Worm (Caenorhabditis elegans) whole organism, L1 larva: ENCODE results near the gene plr-1.

Experiments used
- C16A3.4 ChIP-seq: fragments of 150-350 bp; optimal IDR thresholded peaks from 2 replicates; lab custom pipeline; 2014; ENCODE audit warnings: missing biosample characterization, missing genetic modification characterization
- Y116A8C.19 ChIP-seq: sonication (generic microtip); optimal IDR thresholded peaks from 2 replicates; lab custom pipeline; 2016; ENCODE audit warnings: missing compliant biosample characterization, missing genetic modification characterization, borderline replicate concordance
- alr-1 ChIP-seq: fragments of 200-800 bp; sonication (Bioruptor generic); optimal IDR thresholded peaks from 2 replicates; lab custom pipeline; 2018; ENCODE audit warnings: borderline replicate concordance, mild to moderate bottlenecking, missing genetic modification characterization, missing compliant biosample characterization
- aly-2 ChIP-seq: fragments of 150-350 bp; optimal IDR thresholded peaks from 2 replicates; lab custom pipeline; 2014; ENCODE audit warnings: missing biosample characterization, missing genetic modification characterization
- blmp-1 ChIP-seq: fragments of 150-350 bp; optimal IDR thresholded peaks from 2 replicates; lab custom pipeline; 2014; ENCODE audit warnings: missing biosample characterization, missing genetic modification characterization
- ceh-63 ChIP-seq: fragments of 200-800 bp; sonication (Bioruptor generic); optimal IDR thresholded peaks from 2 replicates; lab custom pipeline; 2018; ENCODE audit warnings: mild to moderate bottlenecking, missing genetic modification characterization, missing compliant biosample characterization
- ceh-8 ChIP-seq: fragments of 200-800 bp; sonication (Bioruptor generic); optimal IDR thresholded peaks from 2 replicates; lab custom pipeline; 2018; ENCODE audit warnings: mild to moderate bottlenecking, missing genetic modification characterization, moderate library complexity, missing compliant biosample characterization
- ceh-82 ChIP-seq, 3 experiments: fragments of 150-350 bp in 1 of 3; sonication (generic microtip) in 2 of 3; optimal IDR thresholded peaks; 2 replicates each; lab custom pipeline; 2014 to 2017; ENCODE audit warnings: missing biosample characterization in 3 of 3, missing genetic modification characterization in 3 of 3
- dsc-1 ChIP-seq: sonication (generic microtip); optimal IDR thresholded peaks from 2 replicates; lab custom pipeline; 2016; ENCODE audit warnings: mild to moderate bottlenecking, missing genetic modification characterization, missing compliant biosample characterization
- efl-1 ChIP-seq, 4 experiments: fragments of 150-350 bp; optimal IDR thresholded peaks in 3 of 4; peaks in 1 of 4; 1 replicate in 1 of 4; 2 replicates in 3 of 4; lab custom pipeline; 2014; ENCODE audit warnings: missing biosample characterization in 2 of 4, missing genetic modification characterization in 2 of 4, missing genetic modification reagents in 2 of 4
- egl-13 ChIP-seq: sonication (generic microtip); optimal IDR thresholded peaks from 2 replicates; lab custom pipeline; 2016; ENCODE audit warnings: missing genotype, missing genetic modification reagents, missing genetic modification characterization, missing compliant biosample characterization
- egl-27 ChIP-seq, 2 experiments: fragments of 150-350 bp in 1 of 2; sonication (generic microtip); optimal IDR thresholded peaks; 3 replicates each; lab custom pipeline; 2017 to 2018; ENCODE audit warnings: missing biosample characterization in 2 of 2, missing genetic modification characterization in 2 of 2, missing genetic modification reagents in 2 of 2
- elt-3 ChIP-seq, 6 experiments: fragments of 150-350 bp in 1 of 6; sonication (generic microtip); optimal IDR thresholded peaks; 2 replicates each; lab custom pipeline; 2017 to 2018; ENCODE audit warnings: missing biosample characterization in 6 of 6, missing genetic modification characterization in 6 of 6, inconsistent platforms in 1 of 6
- fkh-10 ChIP-seq: sonication (generic microtip); optimal IDR thresholded peaks from 2 replicates; lab custom pipeline; 2017; ENCODE audit warnings: missing biosample characterization, missing genetic modification reagents, missing genetic modification characterization
- hlh-17 ChIP-seq: fragments of 200-800 bp; sonication (Bioruptor generic); optimal IDR thresholded peaks from 2 replicates; lab custom pipeline; 2018; ENCODE audit warnings: missing genetic modification characterization, mild to moderate bottlenecking, missing compliant biosample characterization, moderate library complexity, borderline replicate concordance
- isw-1 ChIP-seq: fragments of 200-800 bp; sonication (Bioruptor generic); IDR thresholded peaks from 2 replicates; pipeline ENCODE4 v1.3.6; 2022; ENCODE audit warnings: missing genetic modification characterization, missing compliant biosample characterization
- lin-14 ChIP-seq: fragments of 200-800 bp; sonication (Bioruptor generic); optimal IDR thresholded peaks from 2 replicates; lab custom pipeline; 2018; ENCODE audit warnings: mild to moderate bottlenecking, missing genetic modification characterization, moderate library complexity, missing compliant biosample characterization
- lin-15B ChIP-seq: fragments of 150-350 bp; sonication (generic microtip); optimal IDR thresholded peaks from 3 replicates; lab custom pipeline; 2014; ENCODE audit warnings: missing biosample characterization, missing genetic modification characterization
- lin-35 ChIP-seq, 2 experiments: fragments of 150-350 bp; optimal IDR thresholded peaks; 2 replicates each; lab custom pipeline; 2014; ENCODE audit warnings: missing biosample characterization in 2 of 2, missing genetic modification characterization in 2 of 2, missing genetic modification reagents in 2 of 2
- lin-39 ChIP-seq: fragments of 150-350 bp; optimal IDR thresholded peaks from 2 replicates; lab custom pipeline; 2014; ENCODE audit warnings: missing biosample characterization, missing genetic modification reagents, missing genetic modification characterization
- lir-3 ChIP-seq: sonication (generic microtip); optimal IDR thresholded peaks from 2 replicates; lab custom pipeline; 2016; ENCODE audit warnings: mild to moderate bottlenecking, missing genetic modification characterization, moderate library complexity, missing compliant biosample characterization; ENCODE audit not compliant: poor library complexity
- nhr-11 ChIP-seq: fragments of 150-350 bp; optimal IDR thresholded peaks from 2 replicates; lab custom pipeline; 2014; ENCODE audit warnings: missing biosample characterization, missing genetic modification characterization
- nhr-237 ChIP-seq: fragments of 150-350 bp; optimal IDR thresholded peaks from 2 replicates; lab custom pipeline; 2014; ENCODE audit warnings: missing biosample characterization, missing genetic modification characterization
- nhr-85 ChIP-seq: sonication (generic microtip); peaks from one replicate; lab custom pipeline; 2016; ENCODE audit warnings: missing genetic modification characterization, inconsistent platforms, missing compliant biosample characterization
- pag-3 ChIP-seq: sonication (generic microtip); optimal IDR thresholded peaks from 2 replicates; lab custom pipeline; 2017; ENCODE audit warnings: missing genetic modification characterization, mild to moderate bottlenecking, missing compliant biosample characterization, antibody characterized with exemption, borderline replicate concordance; ENCODE audit not compliant: insufficient read depth
- rnt-1 ChIP-seq: sonication (generic microtip); optimal IDR thresholded peaks from 2 replicates; lab custom pipeline; 2016; ENCODE audit warnings: mild to moderate bottlenecking, missing genetic modification characterization, moderate library complexity, missing compliant biosample characterization
- snpc-4 ChIP-seq: fragments of 150-350 bp; optimal IDR thresholded peaks from 2 replicates; lab custom pipeline; 2014; ENCODE audit warnings: missing biosample characterization, missing genetic modification characterization
- snu-23 ChIP-seq: sonication (generic microtip); optimal IDR thresholded peaks from 2 replicates; lab custom pipeline; 2016; ENCODE audit warnings: missing genetic modification characterization, missing compliant biosample characterization
- swsn-7 ChIP-seq: sonication (generic microtip); optimal IDR thresholded peaks from 2 replicates; lab custom pipeline; 2016; ENCODE audit warnings: missing genetic modification characterization, missing compliant biosample characterization
- tbx-2 ChIP-seq: sonication (generic microtip); optimal IDR thresholded peaks from 2 replicates; lab custom pipeline; 2016; ENCODE audit warnings: missing genetic modification characterization, missing compliant biosample characterization
- vab-15 ChIP-seq: sonication (generic microtip); optimal IDR thresholded peaks from 2 replicates; lab custom pipeline; 2017; ENCODE audit warnings: missing genotype, mild to moderate bottlenecking, missing genetic modification characterization, missing compliant biosample characterization
- zag-1 ChIP-seq: fragments of 150-350 bp; optimal IDR thresholded peaks from 2 replicates; lab custom pipeline; 2014; ENCODE audit warnings: missing biosample characterization, missing genetic modification characterization
- ztf-11 ChIP-seq, 2 experiments: sonication (generic microtip); optimal IDR thresholded peaks; 2 replicates each; lab custom pipeline; 2016 to 2017; ENCODE audit warnings: missing genetic modification characterization in 2 of 2, missing biosample characterization in 1 of 2, missing compliant biosample characterization in 1 of 2
- ztf-4 ChIP-seq: fragments of 150-350 bp; optimal IDR thresholded peaks from 2 replicates; lab custom pipeline; 2014; ENCODE audit warnings: missing biosample characterization, missing genetic modification characterization

plr-1 gene

ce11 chrIII:11446826-11447225 is 9.9 kb upstream of the plr-1 start:
- TF ChIP-seq ceh-82 (tag; optimal IDR thresholded peaks at IDR 0.05; lab: Kevin White, UChicago) = no peak
- no peak for TF ChIP-seq efl-1 (optimal IDR thresholded peaks at IDR 0.05; lab: Kevin White, UChicago)
- TF ChIP-seq efl-1 (GFP tag; optimal IDR thresholded peaks at IDR 0.05 in 1 of 2; lab: Kevin White, UChicago) = peak in 1 of 2 experiments; percentile 11
- TF ChIP-seq, all 84 proteins: peak for 1

ce11 chrIII:11448330-11448729 is 8.3 kb upstream of the plr-1 start:
- no peak for TF ChIP-seq snu-23
- peak; percentile 54 for TF ChIP-seq blmp-1 (tag; lab: Kevin White, UChicago)
- TF ChIP-seq ceh-8 (GFP tag; lab: Kevin White, UChicago) = no peak
- no peak for TF ChIP-seq lin-15B (tag; lab: Kevin White, UChicago)
- no peak for TF ChIP-seq hlh-17 (GFP tag; lab: Kevin White, UChicago)
- no peak for TF ChIP-seq elt-3 (tag; optimal IDR thresholded peaks at IDR 0.05; lab: Kevin White, UChicago)
- TF ChIP-seq, all 84 proteins: peak for 1

- TF ChIP-seq lin-35 (GFP tag; optimal IDR thresholded peaks at IDR 0.05; lab: Kevin White, UChicago) (no peak), nhr-237 (no peak), dsc-1 (tag; lab: Kevin White, UChicago) (peak; percentile 15), snpc-4 (no peak), Y116A8C.19 (tag; lab: Kevin White, UChicago) (no peak), ceh-63 (no peak), isw-1 (GFP tag; lab: Robert Waterston, UW) (no peak), lin-39 (tag; lab: Kevin White, UChicago) (no peak), alr-1 (tag; lab: Kevin White, UChicago) (no peak), lin-14 (GFP tag; lab: Kevin White, UChicago) (peak; percentile 44), vab-15 (tag; lab: Kevin White, UChicago) (no peak), nhr-85 (peak; percentile 59), blmp-1 (tag; lab: Kevin White, UChicago) (peak; percentile 45)
Observed at ce11 chrIII:11451380-11451779, 5.3 kb upstream of the plr-1 start.

- no peak for TF ChIP-seq tbx-2 (tag; lab: Kevin White, UChicago)
- TF ChIP-seq rnt-1 (tag; lab: Kevin White, UChicago) = no peak
- no peak for TF ChIP-seq nhr-11 (tag; lab: Kevin White, UChicago)
- TF ChIP-seq vab-15 (tag; lab: Kevin White, UChicago) = no peak
- TF ChIP-seq ceh-8 (GFP tag; lab: Kevin White, UChicago) = no peak
- TF ChIP-seq ztf-4 = no peak
- no peak for TF ChIP-seq C16A3.4 (tag; lab: Kevin White, UChicago)
- TF ChIP-seq fkh-10 (GFP tag; lab: Kevin White, UChicago) = no peak
- TF ChIP-seq egl-13 (tag; lab: Kevin White, UChicago) = no peak
- no peak for TF ChIP-seq nhr-85
- no peak for TF ChIP-seq ztf-11 (tag; optimal IDR thresholded peaks at IDR 0.05; lab: Kevin White, UChicago)
- TF ChIP-seq lir-3 (tag; lab: Kevin White, UChicago) = no peak
- no peak for TF ChIP-seq egl-27 (tag; optimal IDR thresholded peaks at IDR 0.05; lab: Kevin White, UChicago)
- TF ChIP-seq pag-3 (tag; lab: Kevin White, UChicago) = no peak
- TF ChIP-seq aly-2 = no peak
Observed at ce11 chrIII:11452530-11452929, 4.1 kb upstream of the plr-1 start.

- TF ChIP-seq zag-1 (tag; lab: Kevin White, UChicago) (no peak), swsn-7 (tag; lab: Kevin White, UChicago) (no peak), dsc-1 (tag; lab: Kevin White, UChicago) (peak; percentile 93)
Observed at ce11 chrIII:11453970-11454369, 2.7 kb upstream of the plr-1 start.
